Worm (Caenorhabditis elegans) whole organism, L3 larva: Measurements from ENCODE around the gene rab-6.2.

Experiments
- ama-1 ChIP-seq: fragments of 150-350 bp; optimal IDR thresholded peaks from 2 replicates; lab custom pipeline; 2018
- ceh-82 ChIP-seq: fragments of 150-350 bp; optimal IDR thresholded peaks from 2 replicates; lab custom pipeline; 2014; ENCODE audit warnings: missing biosample characterization, missing genetic modification characterization
- elt-2 ChIP-seq: sonication (generic microtip); optimal IDR thresholded peaks from 2 replicates; lab custom pipeline; 2016; ENCODE audit warnings: missing genetic modification reagents, mild to moderate bottlenecking, missing genetic modification characterization, missing compliant biosample characterization
- elt-3 ChIP-seq, 3 experiments: fragments of 150-350 bp in 1 of 3; sonication (generic microtip) in 2 of 3; optimal IDR thresholded peaks; 2 replicates in 2 of 3; 4 replicates in 1 of 3; lab custom pipeline; 2014 to 2017; ENCODE audit warnings: missing biosample characterization in 3 of 3, missing genetic modification characterization in 3 of 3
- lin-39 ChIP-seq: fragments of 150-350 bp; optimal IDR thresholded peaks from 2 replicates; lab custom pipeline; 2018; ENCODE audit warnings: missing biosample characterization, missing genetic modification reagents, missing genetic modification characterization
- mdl-1 ChIP-seq: fragments of 150-350 bp; optimal IDR thresholded peaks from 2 replicates; lab custom pipeline; 2014; ENCODE audit warnings: missing biosample characterization, missing genetic modification characterization
- nhr-77 ChIP-seq: fragments of 150-350 bp; optimal IDR thresholded peaks from 2 replicates; lab custom pipeline; 2014; ENCODE audit warnings: missing biosample characterization, missing genetic modification characterization
- pqm-1 ChIP-seq: fragments of 150-350 bp; optimal IDR thresholded peaks from 2 replicates; lab custom pipeline; 2017; ENCODE audit warnings: missing biosample characterization, missing genetic modification characterization, inconsistent platforms
- skn-1 ChIP-seq: fragments of 150-350 bp; optimal IDR thresholded peaks from 2 replicates; lab custom pipeline; 2014; ENCODE audit warnings: missing biosample characterization, missing genetic modification characterization
- unc-39 ChIP-seq: sonication (generic microtip); optimal IDR thresholded peaks from 4 replicates; lab custom pipeline; 2017; ENCODE audit warnings: missing biosample characterization, missing genetic modification characterization
- ztf-11 ChIP-seq: fragments of 150-350 bp; optimal IDR thresholded peaks from 2 replicates; lab custom pipeline; 2014; ENCODE audit warnings: missing biosample characterization, missing genetic modification characterization

DNA sequence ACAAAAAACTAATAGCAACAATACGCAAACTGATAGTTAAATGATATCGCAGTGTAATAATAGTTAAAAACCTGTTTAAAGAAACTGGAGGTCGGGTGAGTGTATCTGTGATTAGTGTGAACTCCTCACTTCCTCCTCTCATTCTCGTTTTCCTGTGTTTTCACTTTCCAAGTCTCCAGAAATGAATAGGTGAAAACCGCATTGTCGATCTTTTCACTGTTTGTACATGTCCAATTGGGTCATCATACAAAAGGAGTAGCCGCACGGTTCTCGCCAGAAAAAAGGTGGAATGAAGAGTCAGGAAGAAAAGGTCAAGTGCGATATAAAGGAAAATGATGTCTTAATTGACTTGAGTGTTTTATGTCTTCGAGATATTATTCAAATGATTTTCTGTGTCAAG, 10.8 kb upstream of the rab-6.2 start:
- TF ChIP-seq skn-1 = no peak
- no peak for TF ChIP-seq ceh-82
- TF ChIP-seq elt-2 (tag; lab: Kevin White, UChicago) = no peak
- TF ChIP-seq ama-1 (lab: Kevin White, UChicago) = no peak
- no peak for TF ChIP-seq elt-3 (tag; optimal IDR thresholded peaks at IDR 0.05; lab: Kevin White, UChicago)
- no peak for TF ChIP-seq unc-39
- TF ChIP-seq pqm-1 (tag; lab: Kevin White, UChicago) = no peak
- no peak for TF ChIP-seq mdl-1 (tag; lab: Kevin White, UChicago)
- TF ChIP-seq nhr-77 (tag; lab: Kevin White, UChicago) = no peak
- no peak for TF ChIP-seq lin-39 (tag; lab: Kevin White, UChicago)
- TF ChIP-seq ztf-11 = no peak
